Worm (Caenorhabditis elegans): ENCODE data around the gene hlh-19.

The hlh-19 gene

ce11 chrX:593245-593733 lies 36.2 kb upstream of the hlh-19 start (continued):
- no peak for TF ChIP-seq lsy-27 (tag; optimal IDR thresholded peaks at IDR 0.05; ENCODE audit: borderline replicate concordance, insufficient read depth)
- 0 out of 2 replicates have a peak, but pooled peaks have one; percentile 46 for TF ChIP-seq C06A6.2 (GFP tag; conservative IDR thresholded peaks at IDR 0.05)
- no peak for TF ChIP-seq D2030.7 (GFP tag; IDR thresholded peaks at IDR 0.05)
- TF ChIP-seq hsf-1 (GFP tag; IDR thresholded peaks at IDR 0.05), result 0 out of 2 replicates have a peak, but pooled peaks have one; percentile 50
- no peak for TF ChIP-seq pha-4 (tag; optimal IDR thresholded peaks at IDR 0.05)
- no peak for TF ChIP-seq rec-8 (tag; optimal IDR thresholded peaks at IDR 0.05)
- peak; percentile 70; the same call in 1 of the 2 replicates for TF ChIP-seq K11D2.4 (GFP tag; IDR thresholded peaks at IDR 0.05)
- TF ChIP-seq akir-1 (GFP tag; optimal IDR thresholded peaks at IDR 0.05), result no peak
- no peak for TF ChIP-seq Y79H2A.3 (GFP tag; conservative IDR thresholded peaks at IDR 0.05)
- TF ChIP-seq tlf-1 (GFP tag; optimal IDR thresholded peaks at IDR 0.05), result peak; percentile 13
- peak; percentile 97 for TF ChIP-seq nhr-80 (tag; optimal IDR thresholded peaks at IDR 0.05)
- TF ChIP-seq athp-1 (tag; optimal IDR thresholded peaks at IDR 0.05), result no peak
- peak; percentile 75; the same call in 1 of the 2 replicates for TF ChIP-seq let-526 (GFP tag; IDR thresholded peaks at IDR 0.05)
- no peak for TF ChIP-seq F57A8.1 (GFP tag; optimal IDR thresholded peaks at IDR 0.05)
- no peak; the same call in 1 of the 2 replicates for TF ChIP-seq dox-1 (GFP tag; IDR thresholded peaks at IDR 0.05)
- TF ChIP-seq attf-5 (GFP tag; optimal IDR thresholded peaks at IDR 0.05), result peak; percentile 81
- TF ChIP-seq aptf-3 (GFP tag; IDR thresholded peaks at IDR 0.05), result no peak
- peak; percentile 75 for TF ChIP-seq madf-10 (tag; optimal IDR thresholded peaks at IDR 0.05)
- TF ChIP-seq repo-1 (tag; optimal IDR thresholded peaks at IDR 0.05), result peak; percentile 63
- TF ChIP-seq Y53G8AR.9 (GFP tag; conservative IDR thresholded peaks at IDR 0.05), result 0 out of 2 replicates have a peak, but pooled peaks have one; percentile 23
- TF ChIP-seq Y95B8A.8 (GFP tag; IDR thresholded peaks at IDR 0.05), result no peak; the same call in 1 of the 2 replicates
- no peak for TF ChIP-seq bed-1 (GFP tag; IDR thresholded peaks at IDR 0.05)
- TF ChIP-seq F10E7.11 (tag; optimal IDR thresholded peaks at IDR 0.05), result peak; percentile 12
- TF ChIP-seq snpc-3.4 (tag; optimal IDR thresholded peaks at IDR 0.05), result no peak
- TF ChIP-seq rpc-1 (optimal IDR thresholded peaks at IDR 0.05), result no peak
- no peak for TF ChIP-seq rpc-1 (tag; optimal IDR thresholded peaks at IDR 0.05)
- no peak for TF ChIP-seq mes-4 (tag; optimal IDR thresholded peaks at IDR 0.05)
- TF ChIP-seq tbx-9 (tag; optimal IDR thresholded peaks at IDR 0.05; ENCODE audit: borderline replicate concordance), result no peak
- peak; percentile 36 for TF ChIP-seq F22D6.2 (tag; optimal IDR thresholded peaks at IDR 0.05)
- peak; percentile 21 for TF ChIP-seq B0035.1 (tag; optimal IDR thresholded peaks at IDR 0.05)
- peak; percentile 42; the same call in 1 of the 2 replicates for TF ChIP-seq attf-3 (GFP tag; conservative IDR thresholded peaks at IDR 0.05)
- TF ChIP-seq egrh-3 (GFP tag; IDR thresholded peaks at IDR 0.05), result peak; percentile 76
- TF ChIP-seq ama-1 (optimal IDR thresholded peaks at IDR 0.05), result no peak
- peak in 1 of 2 experiments; percentile 37 for TF ChIP-seq ama-1 (GFP tag; optimal IDR thresholded peaks at IDR 0.05)
- TF ChIP-seq let-607 (tag; optimal IDR thresholded peaks at IDR 0.05), result peak in 1 of 2 experiments; percentile 59
- no peak for TF ChIP-seq zim-3 (tag; optimal IDR thresholded peaks at IDR 0.05)
- no peak for TF ChIP-seq ceh-100 (GFP tag; IDR thresholded peaks at IDR 0.05)
- TF ChIP-seq zfh-2 (GFP tag; conservative IDR thresholded peaks at IDR 0.05), result peak; percentile 99
- no peak for TF ChIP-seq madf-8 (GFP tag; conservative IDR thresholded peaks at IDR 0.05)
- no peak for TF ChIP-seq snpc-1.1 (tag; optimal IDR thresholded peaks at IDR 0.05; ENCODE audit: insufficient read depth)
- 0 out of 2 replicates have a peak, but pooled peaks have one; percentile 42 for TF ChIP-seq hmg-20 (GFP tag; IDR thresholded peaks at IDR 0.05)
- peak; percentile 90 for TF ChIP-seq K12H6.12 (tag; optimal IDR thresholded peaks at IDR 0.05)
- TF ChIP-seq dpl-1 (GFP tag; optimal IDR thresholded peaks at IDR 0.05), result no peak
- TF ChIP-seq hmg-1.2 (GFP tag; IDR thresholded peaks at IDR 0.05), result peak; percentile 64
- TF ChIP-seq ets-4 (GFP tag; optimal IDR thresholded peaks at IDR 0.05), result peak; percentile 68
- peak in 1 of 3 experiments; percentile 60 for TF ChIP-seq lin-35 (GFP tag; optimal IDR thresholded peaks at IDR 0.05)
- no peak for TF ChIP-seq snpc-1.3 (tag; optimal IDR thresholded peaks at IDR 0.05; ENCODE audit: insufficient read depth)
